Worm (Caenorhabditis elegans): ENCODE results near the gene C50H2.4.

C50H2.4 gene

DNA sequence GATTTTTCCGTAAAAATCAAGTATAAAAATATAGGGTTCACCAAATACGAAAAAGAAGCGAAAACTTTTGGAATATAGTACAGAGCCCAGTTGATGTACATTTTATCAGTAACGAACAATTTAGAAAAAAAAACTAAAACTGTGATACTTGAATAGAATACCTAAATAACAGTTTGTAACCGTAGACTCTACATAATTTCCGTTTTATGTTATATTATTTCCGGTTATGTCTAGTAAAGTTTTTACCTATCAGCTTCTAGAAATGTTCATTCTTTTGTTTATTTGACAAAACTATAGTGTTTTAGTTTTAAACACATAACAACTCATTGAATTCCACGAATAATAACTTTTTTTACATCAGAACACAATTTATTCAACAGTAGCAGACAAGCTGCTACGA, 20.7 kb downstream of the C50H2.4 start, which contains the start of gene srj-33:
Gene srj-33, minus strand, starts transcription at position 101 of the 400 bp plus-strand sequence.
- TF ChIP-seq unc-62 (GFP tag; optimal IDR thresholded peaks at IDR 0.05) (no peak), nhr-237 (tag; optimal IDR thresholded peaks at IDR 0.05) (no peak), ceh-9 (tag; optimal IDR thresholded peaks at IDR 0.05) (no peak), fkh-10 (GFP tag; optimal IDR thresholded peaks at IDR 0.05) (no peak), pha-4 (tag; optimal IDR thresholded peaks at IDR 0.05) (no peak), sea-2 (GFP tag; optimal IDR thresholded peaks at IDR 0.05) (no peak), egl-27 (tag; optimal IDR thresholded peaks at IDR 0.05) (no peak), daf-12 (tag; optimal IDR thresholded peaks at IDR 0.05) (no peak), nhr-25 (tag; optimal IDR thresholded peaks at IDR 0.05) (no peak), mml-1 (tag; optimal IDR thresholded peaks at IDR 0.05) (no peak), tbx-2 (tag; optimal IDR thresholded peaks at IDR 0.05) (no peak), ama-1 (optimal IDR thresholded peaks at IDR 0.05) (no peak)

ce11 chrV:9943039-9943438, 26.3 kb downstream of the C50H2.4 start, which contains the start of gene fipr-12:
TSS of gene fipr-12 (plus strand) at chrV:9943339.
- TF ChIP-seq nhr-77 (tag; optimal IDR thresholded peaks at IDR 0.05) = no peak
- no peak for TF ChIP-seq unc-62 (GFP tag; optimal IDR thresholded peaks at IDR 0.05)
- TF ChIP-seq nhr-11 (tag; optimal IDR thresholded peaks at IDR 0.05) = no peak
- TF ChIP-seq daf-12 (tag; optimal IDR thresholded peaks at IDR 0.05) = no peak
- no peak for TF ChIP-seq nhr-28 (tag; optimal IDR thresholded peaks at IDR 0.05)
- TF ChIP-seq ceh-28 (tag; optimal IDR thresholded peaks at IDR 0.05) = no peak
- no peak for TF ChIP-seq nhr-237 (tag; optimal IDR thresholded peaks at IDR 0.05)
- TF ChIP-seq pha-4 (tag; optimal IDR thresholded peaks at IDR 0.05) = no peak
- no peak for TF ChIP-seq ztf-11 (tag; optimal IDR thresholded peaks at IDR 0.05)
- TF ChIP-seq nhr-76 (tag; optimal IDR thresholded peaks at IDR 0.05) = no peak
- no peak for TF ChIP-seq egl-5 (tag; optimal IDR thresholded peaks at IDR 0.05)
- no peak for TF ChIP-seq mml-1 (tag; optimal IDR thresholded peaks at IDR 0.05)
- no peak for TF ChIP-seq elt-1 (tag; optimal IDR thresholded peaks at IDR 0.05)

DNA sequence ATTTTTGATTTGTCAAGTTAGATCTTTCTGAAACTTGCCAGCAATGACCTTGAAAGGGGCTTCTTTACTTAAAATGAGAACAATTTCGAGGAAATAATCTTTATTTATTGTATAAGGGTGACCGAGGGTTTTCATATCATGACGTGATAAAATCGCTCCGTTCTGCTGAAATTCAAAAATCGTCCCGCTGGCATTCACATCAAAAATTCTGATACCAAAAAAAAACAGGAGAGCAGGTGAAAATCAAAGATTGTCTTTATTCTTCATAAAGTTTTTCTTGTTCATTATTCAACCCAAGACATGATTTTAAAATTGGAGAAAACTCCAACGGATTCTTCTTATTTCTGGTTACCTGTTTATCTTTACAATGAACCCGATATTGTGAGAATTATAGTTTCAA, 27.3 kb downstream of the C50H2.4 start, which contains the start of gene sre-28:
Gene sre-28, plus strand, starts transcription at position 301 of the 400 bp plus-strand sequence.
- TF ChIP-seq ceh-9 (tag; optimal IDR thresholded peaks at IDR 0.05) (no peak), lin-39 (tag; optimal IDR thresholded peaks at IDR 0.05) (no peak), unc-62 (GFP tag; optimal IDR thresholded peaks at IDR 0.05) (no peak), R02D3.7 (tag; optimal IDR thresholded peaks at IDR 0.05) (no peak), daf-12 (tag; optimal IDR thresholded peaks at IDR 0.05) (no peak), ceh-16 (tag; optimal IDR thresholded peaks at IDR 0.05) (no peak), ztf-11 (tag; optimal IDR thresholded peaks at IDR 0.05) (no peak), mdl-1 (tag; optimal IDR thresholded peaks at IDR 0.05) (no peak), tbx-2 (tag; optimal IDR thresholded peaks at IDR 0.05) (no peak), ceh-82 (tag; optimal IDR thresholded peaks at IDR 0.05) (no peak), nhr-11 (tag; optimal IDR thresholded peaks at IDR 0.05) (no peak)

DNA sequence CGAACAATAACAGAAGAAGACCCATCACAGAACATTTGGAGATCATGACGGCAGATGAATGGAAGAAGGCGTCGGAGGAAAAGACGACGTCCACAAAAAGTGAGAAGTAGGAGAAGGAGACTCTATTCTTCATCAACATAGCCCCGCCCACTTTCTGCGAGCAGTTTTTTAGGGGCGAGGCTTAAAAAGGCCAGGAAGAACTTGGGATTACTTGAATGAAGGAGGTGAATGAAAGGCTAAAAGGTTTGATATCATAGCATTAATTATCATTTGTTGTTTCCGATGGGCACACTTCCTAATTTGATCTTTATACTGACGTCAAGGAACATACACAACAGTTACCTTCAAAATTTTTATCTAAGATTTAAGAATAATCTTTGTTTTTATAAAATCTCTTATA, 32.1 kb downstream of the C50H2.4 start, which contains the start of gene nlp-58:
Gene nlp-58, minus strand, starts transcription at position 101 of the 400 bp plus-strand sequence.
- TF ChIP-seq ceh-82 (tag; optimal IDR thresholded peaks at IDR 0.05) (no peak), nhr-43 (tag; optimal IDR thresholded peaks at IDR 0.05; ENCODE audit: poor library complexity, severe bottlenecking) (no peak), egl-27 (tag; optimal IDR thresholded peaks at IDR 0.05) (no peak)

- TF ChIP-seq lsy-12 (tag; optimal IDR thresholded peaks at IDR 0.05) (no peak), pqm-1 (tag; optimal IDR thresholded peaks at IDR 0.05) (peak; percentile 65), elt-2 (tag; optimal IDR thresholded peaks at IDR 0.05) (peak; percentile 68)
Observed at ce11 chrV:9950861-9951260, 34.1 kb downstream of the C50H2.4 start, which contains the start of gene ttr-46. TSS of gene ttr-46 (plus strand) at chrV:9951233.

DNA sequence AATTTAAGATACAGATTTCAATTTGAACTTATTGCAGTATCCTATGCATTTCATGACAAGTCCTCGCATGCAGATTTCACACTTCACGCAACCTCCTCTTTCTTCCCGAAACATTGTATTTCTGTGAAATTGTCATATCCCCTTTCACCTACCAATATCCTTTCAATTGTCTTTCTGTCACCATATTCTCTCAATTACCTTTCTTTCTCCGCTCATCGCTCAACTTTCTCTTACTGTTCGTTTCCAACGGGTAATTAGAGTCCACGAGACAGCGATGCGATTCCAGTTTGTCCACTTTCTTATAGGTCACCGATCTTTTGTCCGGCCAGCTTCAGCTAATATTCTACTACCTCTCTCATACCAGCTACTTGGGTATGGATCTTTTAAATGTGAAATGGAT, 35.6 kb downstream of the C50H2.4 start, which contains the start of gene mam-5:
Gene mam-5, plus strand, starts transcription at position 304 of the 400 bp plus-strand sequence.
- no peak for TF ChIP-seq hmg-11 (tag; optimal IDR thresholded peaks at IDR 0.05)
- TF ChIP-seq nfya-1 (tag; optimal IDR thresholded peaks at IDR 0.05; ENCODE audit: insufficient read depth) = no peak
- TF ChIP-seq elt-1 (tag; optimal IDR thresholded peaks at IDR 0.05) = no peak
- TF ChIP-seq ceh-16 (tag; optimal IDR thresholded peaks at IDR 0.05) = no peak
- TF ChIP-seq fkh-10 (GFP tag; optimal IDR thresholded peaks at IDR 0.05) = no peak
- TF ChIP-seq nhr-23 (tag; optimal IDR thresholded peaks at IDR 0.05) = no peak
- TF ChIP-seq elt-3 (tag; optimal IDR thresholded peaks at IDR 0.05) = no peak
- TF ChIP-seq lin-15B (tag; optimal IDR thresholded peaks at IDR 0.05) = no peak
- TF ChIP-seq nhr-43 (tag; optimal IDR thresholded peaks at IDR 0.05; ENCODE audit: poor library complexity, severe bottlenecking) = no peak
- TF ChIP-seq ztf-4 (tag; optimal IDR thresholded peaks at IDR 0.05) = no peak

All from whole organism, L3 larva.